Fruit fly (Drosophila melanogaster) whole organism, adult: Measurements from ENCODE around the gene Osbp.

Source experiments
- CG12768 ChIP-seq: fragments of 200-800 bp; sonication (Bioruptor generic); optimal IDR thresholded peaks from 2 replicates; lab custom pipeline; 2017; ENCODE audit warnings: missing biosample characterization, missing genetic modification characterization, mild to moderate bottlenecking, moderate library complexity, missing genetic modification reagents
- Crg-1 ChIP-seq: fragments of 200-800 bp; sonication (Bioruptor generic); optimal IDR thresholded peaks from 2 replicates; lab custom pipeline; 2016; ENCODE audit warnings: missing biosample characterization, missing genetic modification characterization
- Mnt ChIP-seq: fragments of 200-800 bp; sonication (Bioruptor generic); optimal IDR thresholded peaks from 2 replicates; lab custom pipeline; 2016; ENCODE audit warnings: missing biosample characterization, mild to moderate bottlenecking, missing genetic modification characterization

- TF ChIP-seq Crg-1 (GFP tag; lab: Kevin White, UChicago) (no peak), CG12768 (no peak), Mnt (GFP tag; lab: Kevin White, UChicago) (no peak)
Measured at dm6 chr3R:24910097-24910496, 27.9 kb downstream of the Osbp start.
